Worm (Caenorhabditis elegans) whole organism, L1 larva: ENCODE results near the gene selt-1.1.

Source experiments
- Y116A8C.19 ChIP-seq: sonication (generic microtip); optimal IDR thresholded peaks from 2 replicates; lab custom pipeline; 2016; ENCODE audit warnings: missing compliant biosample characterization, missing genetic modification characterization, borderline replicate concordance
- aly-2 ChIP-seq: fragments of 150-350 bp; optimal IDR thresholded peaks from 2 replicates; lab custom pipeline; 2014; ENCODE audit warnings: missing biosample characterization, missing genetic modification characterization
- ama-1 ChIP-seq: fragments of 150-350 bp; optimal IDR thresholded peaks from 2 replicates; lab custom pipeline; 2014
- ceh-63 ChIP-seq: fragments of 200-800 bp; sonication (Bioruptor generic); optimal IDR thresholded peaks from 2 replicates; lab custom pipeline; 2018; ENCODE audit warnings: mild to moderate bottlenecking, missing genetic modification characterization, missing compliant biosample characterization
- ceh-8 ChIP-seq: fragments of 200-800 bp; sonication (Bioruptor generic); optimal IDR thresholded peaks from 2 replicates; lab custom pipeline; 2018; ENCODE audit warnings: mild to moderate bottlenecking, missing genetic modification characterization, moderate library complexity, missing compliant biosample characterization
- ceh-88 ChIP-seq: fragments of 200-800 bp; sonication (Bioruptor generic); IDR thresholded peaks from 2 replicates; pipeline ENCODE4 v1.3.6; 2022; ENCODE audit warnings: missing genetic modification characterization, missing compliant biosample characterization
- ceh-90 ChIP-seq: sonication (generic microtip); optimal IDR thresholded peaks from 2 replicates; lab custom pipeline; 2016; ENCODE audit warnings: missing genetic modification characterization, missing compliant biosample characterization
- ces-1 ChIP-seq: fragments of 150-350 bp; optimal IDR thresholded peaks from 2 replicates; lab custom pipeline; 2014; ENCODE audit warnings: missing biosample characterization, missing genetic modification reagents, missing genetic modification characterization
- dpl-1 ChIP-seq, 3 experiments: fragments of 150-350 bp in 2 of 3; sonication (generic microtip) in 1 of 3; optimal IDR thresholded peaks; 2 replicates each; lab custom pipeline; 2014 to 2017; ENCODE audit warnings: missing biosample characterization in 3 of 3, missing genetic modification characterization in 3 of 3, missing genetic modification reagents in 3 of 3
- dsc-1 ChIP-seq: sonication (generic microtip); optimal IDR thresholded peaks from 2 replicates; lab custom pipeline; 2016; ENCODE audit warnings: mild to moderate bottlenecking, missing genetic modification characterization, missing compliant biosample characterization
- efl-1 ChIP-seq, 4 experiments: fragments of 150-350 bp; optimal IDR thresholded peaks in 3 of 4; peaks in 1 of 4; 1 replicate in 1 of 4; 2 replicates in 3 of 4; lab custom pipeline; 2014; ENCODE audit warnings: missing biosample characterization in 2 of 4, missing genetic modification characterization in 2 of 4, missing genetic modification reagents in 2 of 4
- egl-13 ChIP-seq: sonication (generic microtip); optimal IDR thresholded peaks from 2 replicates; lab custom pipeline; 2016; ENCODE audit warnings: missing genotype, missing genetic modification reagents, missing genetic modification characterization, missing compliant biosample characterization
- egl-27 ChIP-seq, 2 experiments: fragments of 150-350 bp in 1 of 2; sonication (generic microtip); optimal IDR thresholded peaks; 3 replicates each; lab custom pipeline; 2017 to 2018; ENCODE audit warnings: missing biosample characterization in 2 of 2, missing genetic modification characterization in 2 of 2, missing genetic modification reagents in 2 of 2
- elt-2 ChIP-seq: sonication (generic microtip); optimal IDR thresholded peaks from 2 replicates; lab custom pipeline; 2016; ENCODE audit warnings: missing genetic modification characterization, mild to moderate bottlenecking, inconsistent platforms, missing compliant biosample characterization, missing genetic modification reagents
- ets-5 ChIP-seq: fragments of 200-800 bp; sonication (Bioruptor generic); IDR thresholded peaks from 2 replicates; pipeline ENCODE4 v1.3.6; 2022; ENCODE audit warnings: missing genetic modification characterization, missing compliant biosample characterization
- fkh-10 ChIP-seq: sonication (generic microtip); optimal IDR thresholded peaks from 2 replicates; lab custom pipeline; 2017; ENCODE audit warnings: missing biosample characterization, missing genetic modification reagents, missing genetic modification characterization
- fkh-4 ChIP-seq: sonication (generic microtip); optimal IDR thresholded peaks from 2 replicates; lab custom pipeline; 2016; ENCODE audit warnings: missing compliant biosample characterization, missing genetic modification characterization, borderline replicate concordance
- fkh-8 ChIP-seq: sonication (generic microtip); optimal IDR thresholded peaks from 2 replicates; lab custom pipeline; 2016; ENCODE audit warnings: mild to moderate bottlenecking, missing genetic modification characterization, missing compliant biosample characterization
- hlh-4 ChIP-seq: sonication (generic microtip); optimal IDR thresholded peaks from 2 replicates; lab custom pipeline; 2016; ENCODE audit warnings: mild to moderate bottlenecking, missing genetic modification characterization, missing compliant biosample characterization
- hpl-2 ChIP-seq: fragments of 150-350 bp; optimal IDR thresholded peaks from 2 replicates; lab custom pipeline; 2014; ENCODE audit warnings: missing biosample characterization, missing genetic modification reagents, missing genetic modification characterization
- isw-1 ChIP-seq: fragments of 200-800 bp; sonication (Bioruptor generic); IDR thresholded peaks from 2 replicates; pipeline ENCODE4 v1.3.6; 2022; ENCODE audit warnings: missing genetic modification characterization, missing compliant biosample characterization
- lin-15B ChIP-seq: fragments of 150-350 bp; sonication (generic microtip); optimal IDR thresholded peaks from 3 replicates; lab custom pipeline; 2014; ENCODE audit warnings: missing biosample characterization, missing genetic modification characterization
- lin-39 ChIP-seq: fragments of 150-350 bp; optimal IDR thresholded peaks from 2 replicates; lab custom pipeline; 2014; ENCODE audit warnings: missing biosample characterization, missing genetic modification reagents, missing genetic modification characterization
- mdl-1 ChIP-seq, 2 experiments: fragments of 150-350 bp; optimal IDR thresholded peaks; 2 replicates each; lab custom pipeline; 2014 to 2017; ENCODE audit warnings: missing biosample characterization in 2 of 2, missing genetic modification characterization in 2 of 2, inconsistent platforms in 1 of 2
- nhr-12 ChIP-seq: sonication (generic microtip); optimal IDR thresholded peaks from 2 replicates; lab custom pipeline; 2017; ENCODE audit warnings: missing biosample characterization, missing genetic modification characterization
- nhr-19 ChIP-seq: fragments of 200-800 bp; sonication (Bioruptor generic); conservative IDR thresholded peaks from 2 replicates; pipeline ENCODE4 v1.3.6; 2022; ENCODE audit warnings: missing genetic modification characterization, missing compliant biosample characterization
- nhr-20 ChIP-seq: sonication (generic microtip); optimal IDR thresholded peaks from 2 replicates; lab custom pipeline; 2016; ENCODE audit warnings: mild to moderate bottlenecking, missing genetic modification characterization, missing compliant biosample characterization
- nhr-237 ChIP-seq: fragments of 150-350 bp; optimal IDR thresholded peaks from 2 replicates; lab custom pipeline; 2014; ENCODE audit warnings: missing biosample characterization, missing genetic modification characterization
- nhr-28 ChIP-seq: fragments of 150-350 bp; optimal IDR thresholded peaks from 2 replicates; lab custom pipeline; 2014; ENCODE audit warnings: missing biosample characterization, missing genetic modification characterization
- nhr-71 ChIP-seq: sonication (generic microtip); optimal IDR thresholded peaks from 2 replicates; lab custom pipeline; 2016; ENCODE audit warnings: mild to moderate bottlenecking, missing genetic modification characterization, moderate library complexity, missing compliant biosample characterization
- nhr-76 ChIP-seq: sonication (generic microtip); optimal IDR thresholded peaks from 2 replicates; lab custom pipeline; 2017; ENCODE audit warnings: missing biosample characterization, missing genetic modification characterization
- nhr-77 ChIP-seq: fragments of 150-350 bp; optimal IDR thresholded peaks from 2 replicates; lab custom pipeline; 2014; ENCODE audit warnings: missing biosample characterization, missing genetic modification characterization
- nhr-84 ChIP-seq: sonication (generic microtip); optimal IDR thresholded peaks from 2 replicates; lab custom pipeline; 2017; ENCODE audit warnings: missing biosample characterization, missing genetic modification characterization
- nhr-85 ChIP-seq: sonication (generic microtip); peaks from one replicate; lab custom pipeline; 2016; ENCODE audit warnings: missing genetic modification characterization, inconsistent platforms, missing compliant biosample characterization
- nhr-90 ChIP-seq: sonication (generic microtip); optimal IDR thresholded peaks from 2 replicates; lab custom pipeline; 2016; ENCODE audit warnings: mild to moderate bottlenecking, missing genetic modification characterization, missing compliant biosample characterization; ENCODE audit not compliant: poor library complexity
- pqm-1 ChIP-seq: sonication (generic microtip); optimal IDR thresholded peaks from 3 replicates; lab custom pipeline; 2017; ENCODE audit warnings: missing biosample characterization, missing genetic modification characterization
- snpc-4 ChIP-seq: fragments of 150-350 bp; optimal IDR thresholded peaks from 2 replicates; lab custom pipeline; 2014; ENCODE audit warnings: missing biosample characterization, missing genetic modification characterization
- snu-23 ChIP-seq: sonication (generic microtip); optimal IDR thresholded peaks from 2 replicates; lab custom pipeline; 2016; ENCODE audit warnings: missing genetic modification characterization, missing compliant biosample characterization
- sox-4 ChIP-seq: sonication (generic microtip); optimal IDR thresholded peaks from 2 replicates; lab custom pipeline; 2016; ENCODE audit warnings: missing genetic modification characterization, missing compliant biosample characterization
- sptf-1 ChIP-seq: fragments of 150-350 bp; optimal IDR thresholded peaks from 2 replicates; lab custom pipeline; 2014; ENCODE audit warnings: missing biosample characterization, missing genetic modification characterization
- sup-37 ChIP-seq: fragments of 200-800 bp; sonication (Bioruptor generic); optimal IDR thresholded peaks from 2 replicates; lab custom pipeline; 2018; ENCODE audit warnings: mild to moderate bottlenecking, missing genetic modification characterization, missing compliant biosample characterization
- swsn-7 ChIP-seq: sonication (generic microtip); optimal IDR thresholded peaks from 2 replicates; lab custom pipeline; 2016; ENCODE audit warnings: missing genetic modification characterization, missing compliant biosample characterization
- tlp-1 ChIP-seq: fragments of 150-350 bp; optimal IDR thresholded peaks from 2 replicates; lab custom pipeline; 2014; ENCODE audit warnings: missing biosample characterization, missing genetic modification characterization
- unc-130 ChIP-seq: fragments of 150-350 bp; optimal IDR thresholded peaks from 2 replicates; lab custom pipeline; 2017; ENCODE audit warnings: missing biosample characterization, missing genetic modification characterization, inconsistent platforms
- unc-30 ChIP-seq: sonication (generic microtip); optimal IDR thresholded peaks from 2 replicates; lab custom pipeline; 2017; ENCODE audit warnings: missing biosample characterization, missing genetic modification characterization
- unc-86 ChIP-seq: sonication (generic microtip); optimal IDR thresholded peaks from 2 replicates; lab custom pipeline; 2016; ENCODE audit warnings: missing genetic modification characterization, missing compliant biosample characterization
- unc-98 ChIP-seq: fragments of 200-800 bp; sonication (Bioruptor generic); IDR thresholded peaks from 2 replicates; pipeline ENCODE4 v1.3.6; 2022; ENCODE audit warnings: missing genetic modification characterization, missing compliant biosample characterization
- xbp-1 ChIP-seq: sonication (generic microtip); optimal IDR thresholded peaks from 2 replicates; lab custom pipeline; 2016; ENCODE audit warnings: missing genetic modification characterization, missing compliant biosample characterization
- zip-4 ChIP-seq: fragments of 200-800 bp; sonication (Bioruptor generic); optimal IDR thresholded peaks from 2 replicates; lab custom pipeline; 2018; ENCODE audit warnings: mild to moderate bottlenecking, missing genetic modification characterization, moderate library complexity, missing compliant biosample characterization
- ztf-4 ChIP-seq: fragments of 150-350 bp; optimal IDR thresholded peaks from 2 replicates; lab custom pipeline; 2014; ENCODE audit warnings: missing biosample characterization, missing genetic modification characterization

Gene selt-1.1

ce11 chrX:11523704-11524103 lies 22.6 kb downstream of the selt-1.1 start:
- TF ChIP-seq sox-4, result no peak
- no peak for TF ChIP-seq unc-98
- no peak for TF ChIP-seq isw-1 (GFP tag; lab: Robert Waterston, UW)
- no peak for TF ChIP-seq nhr-19
- TF ChIP-seq snu-23 (GFP tag; lab: Kevin White, UChicago), result no peak
- no peak for TF ChIP-seq nhr-85 (tag; lab: Kevin White, UChicago)
- no peak for TF ChIP-seq nhr-28 (tag; lab: Kevin White, UChicago)
- TF ChIP-seq egl-27 (tag; optimal IDR thresholded peaks at IDR 0.05; lab: Kevin White, UChicago), result no peak
- no peak for TF ChIP-seq ceh-8 (GFP tag; lab: Kevin White, UChicago)
- no peak for TF ChIP-seq ama-1
- TF ChIP-seq lin-39 (tag; lab: Kevin White, UChicago), result no peak
- no peak for TF ChIP-seq dpl-1 (GFP tag; optimal IDR thresholded peaks at IDR 0.05; lab: Kevin White, UChicago)
- TF ChIP-seq xbp-1 (tag; lab: Kevin White, UChicago), result no peak
- no peak for TF ChIP-seq tlp-1 (tag; lab: Kevin White, UChicago)
- no peak for TF ChIP-seq nhr-71 (tag; lab: Kevin White, UChicago)
- no peak for TF ChIP-seq fkh-8 (tag; lab: Kevin White, UChicago)
- TF ChIP-seq nhr-84 (tag; lab: Kevin White, UChicago), result no peak
- no peak for TF ChIP-seq sptf-1
- no peak for TF ChIP-seq ceh-90 (tag; lab: Kevin White, UChicago)

ce11 chrX:11522058-11522757 lies 24.1 kb downstream of the selt-1.1 start, which contains the start of gene sdc-2:
Gene sdc-2, plus strand, starts transcription at chrX:11522707.
- TF ChIP-seq snpc-4 (tag; lab: Kevin White, UChicago) (no peak), nhr-19 (peak; percentile 58), nhr-20 (tag; lab: Kevin White, UChicago) (peak; percentile 78), nhr-71 (tag; lab: Kevin White, UChicago) (peak; percentile 81), unc-130 (no peak), nhr-77 (tag; lab: Kevin White, UChicago) (peak; percentile 85), nhr-90 (tag; lab: Kevin White, UChicago) (peak; percentile 82), ceh-88 (GFP tag; lab: Robert Waterston, UW) (no peak), ceh-63 (GFP tag; lab: Kevin White, UChicago) (no peak), egl-27 (tag; optimal IDR thresholded peaks at IDR 0.05; lab: Kevin White, UChicago) (no peak), swsn-7 (tag; lab: Kevin White, UChicago) (peak; percentile 68), hlh-4 (tag; lab: Kevin White, UChicago) (no peak), unc-30 (no peak), hpl-2 (no peak), nhr-28 (tag; lab: Kevin White, UChicago) (no peak), fkh-8 (tag; lab: Kevin White, UChicago) (peak; percentile 63), nhr-12 (tag; lab: Kevin White, UChicago) (no peak), ceh-90 (tag; lab: Kevin White, UChicago) (no peak), aly-2 (tag; lab: Kevin White, UChicago) (peak; percentile 29), nhr-85 (tag; lab: Kevin White, UChicago) (peak; percentile 60), ets-5 (GFP tag; lab: Robert Waterston, UW) (no peak), fkh-4 (no peak), lin-15B (no peak), ztf-4 (tag; lab: Kevin White, UChicago) (peak; percentile 70), nhr-76 (no peak), pqm-1 (no peak), efl-1 (optimal IDR thresholded peaks at IDR 0.05; lab: Kevin White, UChicago) (peak; percentile 44 to 47), efl-1 (GFP tag; optimal IDR thresholded peaks at IDR 0.05 in 1 of 2; lab: Kevin White, UChicago) (no peak), dsc-1 (peak; percentile 75), isw-1 (GFP tag; lab: Robert Waterston, UW) (no peak), unc-86 (tag; lab: Kevin White, UChicago) (peak; percentile 32), egl-13 (tag; lab: Kevin White, UChicago) (peak; percentile 53), nhr-84 (tag; lab: Kevin White, UChicago) (no peak), fkh-10 (GFP tag; lab: Kevin White, UChicago) (peak; percentile 37), elt-2 (peak; percentile 30), zip-4 (GFP tag; lab: Kevin White, UChicago) (no peak), sup-37 (no peak), mdl-1 (tag; optimal IDR thresholded peaks at IDR 0.05; lab: Kevin White, UChicago) (peak in 1 of 2 experiments; percentile 68), Y116A8C.19 (tag; lab: Kevin White, UChicago) (no peak), ceh-8 (GFP tag; lab: Kevin White, UChicago) (no peak), ces-1 (GFP tag; lab: Kevin White, UChicago) (no peak), nhr-237 (tag; lab: Kevin White, UChicago) (peak; percentile 43)
